Fruit fly (Drosophila melanogaster): ENCODE measurements around the gene PlexA.

DNA sequence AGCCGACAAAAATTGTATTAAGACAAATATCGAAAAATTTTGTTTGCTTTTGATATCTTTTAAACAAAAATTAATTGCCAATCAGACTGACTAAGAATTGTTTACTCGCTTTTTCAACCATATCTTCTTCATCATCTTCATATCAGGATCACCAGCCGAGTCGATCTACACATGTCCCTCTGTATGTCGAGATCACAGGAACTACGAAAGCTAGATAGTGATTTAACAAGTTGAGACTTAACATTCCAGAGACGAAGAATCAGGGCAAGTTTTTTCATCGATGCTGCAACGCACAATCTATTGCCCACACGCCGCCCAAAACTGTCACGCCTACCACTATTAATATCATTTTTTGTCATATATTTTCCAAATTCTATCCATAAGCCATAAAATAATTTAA lies 4.2 kb upstream of the PlexA start, which contains the start of gene ATPsynbeta:
- TF ChIP-seq CG8478 (optimal IDR thresholded peaks at IDR 0.05) (no peak), CTCF (optimal IDR thresholded peaks at IDR 0.05) (no peak)
